Worm (Caenorhabditis elegans) whole organism, late embryonic: ENCODE data around the gene srlf-4.

Source experiments
- ama-1 ChIP-seq: fragments of 150-350 bp; optimal IDR thresholded peaks from 2 replicates; lab custom pipeline; 2014
- ceh-22 ChIP-seq: sonication (generic microtip); optimal IDR thresholded peaks from 2 replicates; lab custom pipeline; 2017; ENCODE audit warnings: missing biosample characterization, missing genetic modification characterization
- nhr-11 ChIP-seq: fragments of 150-350 bp; optimal IDR thresholded peaks from 2 replicates; lab custom pipeline; 2014; ENCODE audit warnings: missing biosample characterization, missing genetic modification characterization
- pha-4 ChIP-seq: fragments of 150-350 bp; optimal IDR thresholded peaks from 2 replicates; lab custom pipeline; 2018; ENCODE audit warnings: missing biosample characterization, missing genetic modification reagents, missing genetic modification characterization

ce11 chrIV:12941254-12941653 lies 17.0 kb upstream of the srlf-4 start, which contains the start of gene dod-24:
- TF ChIP-seq ama-1 (lab: Kevin White, UChicago) (no peak), ceh-22 (no peak), pha-4 (tag; lab: Kevin White, UChicago) (no peak), nhr-11 (tag; lab: Kevin White, UChicago) (no peak)
